Fruit fly (Drosophila melanogaster): Measurements from ENCODE around the gene Arpc3B.

Arpc3B gene

dm6 chrX:17078139-17078977 is 27.3 kb downstream of the Arpc3B start, which contains the start of gene CG4949:
Gene CG4949, plus strand, starts transcription at chrX:17078836.
- TF ChIP-seq D1 (tag; optimal IDR thresholded peaks at IDR 0.05) (no peak), CG17806 (tag; optimal IDR thresholded peaks at IDR 0.05) (peak; percentile 17), EcR (GFP tag; optimal IDR thresholded peaks at IDR 0.05) (no peak), CG14655 (GFP tag; optimal IDR thresholded peaks at IDR 0.05) (peak; percentile 10), CG13204 (GFP tag; optimal IDR thresholded peaks at IDR 0.05) (no peak)

DNA sequence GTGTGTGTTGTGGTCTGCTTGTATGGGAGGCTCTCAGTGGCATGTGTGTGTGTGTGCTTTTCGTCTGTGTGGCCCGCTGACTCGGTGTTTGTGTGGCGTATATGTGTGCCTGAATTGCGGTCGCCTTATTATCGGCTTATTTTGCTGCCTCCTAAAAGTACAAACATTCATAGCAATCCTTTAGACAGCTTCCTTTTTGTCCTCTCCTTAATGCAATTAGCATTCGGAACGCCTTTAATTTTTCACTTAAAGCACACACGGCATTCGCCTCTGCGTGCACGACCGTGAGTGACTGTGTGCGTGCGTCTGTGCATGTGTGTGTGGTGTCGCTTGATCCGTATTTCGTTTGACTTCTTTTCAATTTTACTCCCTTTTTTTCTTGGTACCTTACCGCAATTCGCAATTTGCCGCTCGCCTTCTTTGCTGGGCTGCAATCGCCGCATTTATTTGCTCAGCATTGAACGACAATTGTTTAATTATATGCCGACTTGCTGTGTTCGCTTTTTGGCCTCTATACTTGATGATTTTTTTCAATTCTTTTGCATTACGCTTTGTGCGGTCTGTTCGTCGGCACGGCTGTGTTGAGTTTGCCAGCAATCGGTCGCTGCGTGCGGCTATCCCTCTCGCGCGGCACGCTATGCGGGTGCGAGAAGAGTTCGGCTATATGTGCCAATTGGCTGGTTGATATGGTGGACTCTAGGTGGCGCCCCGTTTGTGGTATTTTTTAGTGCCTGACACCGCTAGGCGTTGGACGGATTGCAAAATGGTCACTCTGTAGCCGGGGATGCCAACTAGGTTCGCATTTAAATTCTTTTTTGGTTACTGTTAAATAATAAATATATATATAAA is 28.1 kb downstream of the Arpc3B start, which contains the start of gene wcy:
Gene wcy (minus strand): TSS at position 608 of the 849 bp plus-strand sequence.
- TF ChIP-seq gl (tag; optimal IDR thresholded peaks at IDR 0.05) = no peak
- no peak for TF ChIP-seq CG17806 (tag; optimal IDR thresholded peaks at IDR 0.05)
- peak; percentile 73 for TF ChIP-seq CG4496 (GFP tag; IDR thresholded peaks at IDR 0.05)
- TF ChIP-seq CG14655 (GFP tag; optimal IDR thresholded peaks at IDR 0.05) = no peak
- peak; percentile 19; the same call in 1 of the 2 replicates for TF ChIP-seq CG12605 (GFP tag; IDR thresholded peaks at IDR 0.05)
- peak; percentile 22; the same call in 1 of the 2 replicates for TF ChIP-seq Ets98B (GFP tag; IDR thresholded peaks at IDR 0.05)

- TF ChIP-seq D1 (tag; optimal IDR thresholded peaks at IDR 0.05) (no peak), EcR (GFP tag; optimal IDR thresholded peaks at IDR 0.05) (no peak), fd96Ca (GFP tag; IDR thresholded peaks at IDR 0.05) (no peak), CG13204 (GFP tag; optimal IDR thresholded peaks at IDR 0.05) (no peak), Pif1A (GFP tag; optimal IDR thresholded peaks at IDR 0.05) (no peak), CG4496 (GFP tag; IDR thresholded peaks at IDR 0.05) (peak; percentile 9; the same call in 1 of the 3 replicates)
These were observed 29.0 kb downstream of the Arpc3B start for dm6 chrX:17076449-17077289.

- no peak for TF ChIP-seq CG10348 (GFP tag; IDR thresholded peaks at IDR 0.05)
- no peak for TF ChIP-seq CG13204 (GFP tag; optimal IDR thresholded peaks at IDR 0.05)
These were observed 37.2 kb downstream of the Arpc3B start, which contains the start of gene CG43077 for dm6 chrX:17068423-17068822. Gene CG43077, minus strand, starts transcription at chrX:17068523.

DNA sequence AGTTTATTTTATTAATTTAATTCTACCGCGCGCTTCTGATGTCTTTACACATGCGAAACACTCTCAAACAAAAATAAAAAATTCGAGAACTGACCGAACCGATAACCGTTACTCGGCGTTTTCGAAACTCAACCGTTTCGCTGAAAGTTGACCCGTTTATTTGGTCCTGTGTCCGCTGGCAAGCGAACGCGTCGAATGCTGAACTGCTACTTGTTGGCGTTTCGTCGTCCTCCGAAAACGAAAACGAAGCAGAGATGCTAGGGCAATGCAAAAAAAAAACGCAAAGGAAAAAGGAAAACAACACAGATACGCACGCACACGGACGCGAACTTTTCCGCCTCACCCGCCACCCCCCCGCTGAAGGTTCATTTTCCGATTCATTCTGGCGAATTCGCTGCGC is 39.0 kb downstream of the Arpc3B start, which contains the start of gene CG45002:
Gene CG45002 (minus strand): TSS at position 101 of the 400 bp plus-strand sequence.
- TF ChIP-seq CG8159 (tag; optimal IDR thresholded peaks at IDR 0.05) (no peak), CG10348 (GFP tag; IDR thresholded peaks at IDR 0.05) (no peak), CG14655 (GFP tag; optimal IDR thresholded peaks at IDR 0.05) (no peak), CG12605 (GFP tag; IDR thresholded peaks at IDR 0.05) (0 out of 2 replicates have a peak, but pooled peaks have one; percentile 34), D1 (tag; optimal IDR thresholded peaks at IDR 0.05) (no peak), fd96Ca (GFP tag; IDR thresholded peaks at IDR 0.05) (no peak), Snoo (tag; optimal IDR thresholded peaks at IDR 0.05) (no peak)

Measured in whole organism, pupa.